Worm (Caenorhabditis elegans) whole organism, L2 larva: ENCODE measurements around the gene F58E6.13.

Source experiments
- F13H6.1 ChIP-seq: sonication (generic microtip); optimal IDR thresholded peaks from 2 replicates; lab custom pipeline; 2016; ENCODE audit warnings: missing genetic modification characterization, missing compliant biosample characterization
- R02D3.7 ChIP-seq: fragments of 150-350 bp; optimal IDR thresholded peaks from 2 replicates; lab custom pipeline; 2014; ENCODE audit warnings: missing biosample characterization, missing genetic modification characterization
- ZK546.5 ChIP-seq: sonication (generic microtip); optimal IDR thresholded peaks from 2 replicates; lab custom pipeline; 2017; ENCODE audit warnings: missing biosample characterization, missing genetic modification characterization
- aly-2 ChIP-seq: fragments of 150-350 bp; optimal IDR thresholded peaks from 2 replicates; lab custom pipeline; 2014; ENCODE audit warnings: missing biosample characterization, missing genetic modification characterization
- ama-1 ChIP-seq: fragments of 150-350 bp; optimal IDR thresholded peaks from 2 replicates; lab custom pipeline; 2018; ENCODE audit warnings: inconsistent platforms
- blmp-1 ChIP-seq: sonication (generic microtip); optimal IDR thresholded peaks from 2 replicates; lab custom pipeline; 2017; ENCODE audit warnings: missing genetic modification characterization, mild to moderate bottlenecking, missing compliant biosample characterization, antibody characterized with exemption, moderate library complexity; ENCODE audit not compliant: insufficient read depth
- ceh-82 ChIP-seq: fragments of 150-350 bp; optimal IDR thresholded peaks from 2 replicates; lab custom pipeline; 2014; ENCODE audit warnings: missing biosample characterization, missing genetic modification characterization
- crh-2 ChIP-seq: sonication (generic microtip); optimal IDR thresholded peaks from 2 replicates; lab custom pipeline; 2017; ENCODE audit warnings: missing biosample characterization, missing genetic modification characterization
- egl-27 ChIP-seq: sonication (generic microtip); optimal IDR thresholded peaks from 3 replicates; lab custom pipeline; 2017; ENCODE audit warnings: missing biosample characterization, missing genetic modification reagents, missing genetic modification characterization
- elt-1 ChIP-seq: fragments of 150-350 bp; optimal IDR thresholded peaks from 2 replicates; lab custom pipeline; 2014; ENCODE audit warnings: missing biosample characterization, missing genetic modification characterization
- elt-3 ChIP-seq: sonication (generic microtip); optimal IDR thresholded peaks from 2 replicates; lab custom pipeline; 2017; ENCODE audit warnings: missing biosample characterization, missing genetic modification characterization
- fos-1 ChIP-seq: fragments of 150-350 bp; optimal IDR thresholded peaks from 2 replicates; lab custom pipeline; 2014; ENCODE audit warnings: missing biosample characterization, missing genetic modification characterization
- gmeb-1 ChIP-seq: fragments of 150-350 bp; optimal IDR thresholded peaks from 2 replicates; lab custom pipeline; 2014; ENCODE audit warnings: missing biosample characterization, missing genetic modification characterization
- lin-11 ChIP-seq: fragments of 150-350 bp; sonication (generic microtip); optimal IDR thresholded peaks from 2 replicates; lab custom pipeline; 2014; ENCODE audit warnings: missing biosample characterization, missing genetic modification characterization, inconsistent platforms, mixed read lengths
- lin-13 ChIP-seq: fragments of 150-350 bp; optimal IDR thresholded peaks from 2 replicates; lab custom pipeline; 2014; ENCODE audit warnings: missing biosample characterization, missing genetic modification reagents, missing genetic modification characterization
- mbf-1 ChIP-seq: sonication (generic microtip); optimal IDR thresholded peaks from 2 replicates; lab custom pipeline; 2017; ENCODE audit warnings: missing biosample characterization, missing genetic modification characterization
- mdl-1 ChIP-seq, 2 experiments: fragments of 150-350 bp in 1 of 2; sonication (generic microtip) in 1 of 2; optimal IDR thresholded peaks; 2 replicates each; lab custom pipeline; 2017; ENCODE audit warnings: missing biosample characterization in 2 of 2, missing genetic modification characterization in 2 of 2
- nhr-11 ChIP-seq: fragments of 150-350 bp; optimal IDR thresholded peaks from 2 replicates; lab custom pipeline; 2014; ENCODE audit warnings: missing biosample characterization, missing genetic modification characterization
- nhr-129 ChIP-seq: fragments of 150-350 bp; optimal IDR thresholded peaks from 2 replicates; lab custom pipeline; 2014; ENCODE audit warnings: missing biosample characterization, missing genetic modification characterization
- nhr-21 ChIP-seq: fragments of 150-350 bp; optimal IDR thresholded peaks from 2 replicates; lab custom pipeline; 2014; ENCODE audit warnings: missing biosample characterization, missing genetic modification characterization
- nhr-23 ChIP-seq: fragments of 150-350 bp; optimal IDR thresholded peaks from 2 replicates; lab custom pipeline; 2014; ENCODE audit warnings: missing biosample characterization, missing genetic modification reagents, missing genetic modification characterization
- nhr-237 ChIP-seq: fragments of 150-350 bp; optimal IDR thresholded peaks from 2 replicates; lab custom pipeline; 2014; ENCODE audit warnings: missing biosample characterization, missing genetic modification characterization
- nhr-25 ChIP-seq: fragments of 150-350 bp; sonication (generic microtip); optimal IDR thresholded peaks from 3 replicates; lab custom pipeline; 2014; ENCODE audit warnings: missing biosample characterization, missing genetic modification characterization
- nhr-6 ChIP-seq: fragments of 150-350 bp; optimal IDR thresholded peaks from 2 replicates; lab custom pipeline; 2014; ENCODE audit warnings: missing biosample characterization, missing genetic modification characterization
- nhr-77 ChIP-seq: fragments of 150-350 bp; optimal IDR thresholded peaks from 2 replicates; lab custom pipeline; 2014; ENCODE audit warnings: missing biosample characterization, missing genetic modification characterization
- peb-1 ChIP-seq: fragments of 150-350 bp; optimal IDR thresholded peaks from 2 replicates; lab custom pipeline; 2014; ENCODE audit warnings: missing biosample characterization, missing genetic modification characterization
- skn-1 ChIP-seq: sonication (generic microtip); optimal IDR thresholded peaks from 2 replicates; lab custom pipeline; 2017; ENCODE audit warnings: missing biosample characterization, missing genetic modification characterization
- sma-9 ChIP-seq, 2 experiments: fragments of 150-350 bp in 1 of 2; sonication (generic microtip) in 1 of 2; optimal IDR thresholded peaks; 2 replicates each; lab custom pipeline; 2014 to 2016; ENCODE audit warnings: missing genetic modification characterization in 2 of 2, mild to moderate bottlenecking in 1 of 2, missing biosample characterization in 1 of 2, missing compliant biosample characterization in 1 of 2, missing genetic modification reagents in 1 of 2, moderate library complexity in 1 of 2
- unc-55 ChIP-seq: fragments of 150-350 bp; sonication (generic microtip); optimal IDR thresholded peaks from 3 replicates; lab custom pipeline; 2014; ENCODE audit warnings: missing biosample characterization, missing genetic modification reagents, missing genetic modification characterization
- unc-62 ChIP-seq: fragments of 150-350 bp; optimal IDR thresholded peaks from 2 replicates; lab custom pipeline; 2014; ENCODE audit warnings: missing biosample characterization, missing genetic modification reagents, missing genetic modification characterization
- zag-1 ChIP-seq: fragments of 150-350 bp; optimal IDR thresholded peaks from 2 replicates; lab custom pipeline; 2014; ENCODE audit warnings: missing biosample characterization, missing genetic modification characterization
- ztf-11 ChIP-seq: sonication (generic microtip); optimal IDR thresholded peaks from 2 replicates; lab custom pipeline; 2017; ENCODE audit warnings: missing biosample characterization, missing genetic modification characterization
- ztf-4 ChIP-seq: fragments of 150-350 bp; optimal IDR thresholded peaks from 2 replicates; lab custom pipeline; 2014; ENCODE audit warnings: missing biosample characterization, missing genetic modification characterization

F58E6.13 gene

DNA sequence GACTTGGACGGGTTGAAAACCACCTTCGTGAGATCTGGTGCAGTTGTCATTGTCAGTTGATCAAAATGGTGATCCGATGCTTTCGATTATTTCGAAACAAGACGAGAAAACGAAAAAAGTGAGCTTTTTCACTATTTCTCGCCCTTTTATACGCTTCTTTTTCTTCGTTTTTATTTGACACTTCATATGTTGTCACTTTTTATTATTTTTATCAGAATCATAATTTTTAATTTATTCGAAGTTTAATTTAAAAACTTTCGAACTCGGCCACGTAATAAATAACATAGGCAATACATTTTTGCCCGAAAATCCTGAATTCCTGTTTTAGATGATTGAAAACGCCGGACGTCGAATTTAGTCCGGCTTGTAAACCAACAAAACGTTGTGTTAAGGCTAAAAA lies 9.4 kb downstream of the F58E6.13 start, which contains the start of gene F58E6.5:
Gene F58E6.5, minus strand, starts transcription at position 101 of the 400 bp plus-strand sequence.
- TF ChIP-seq sma-9 (GFP tag; optimal IDR thresholded peaks at IDR 0.05; lab: Kevin White, UChicago) = no peak
- no peak for TF ChIP-seq sma-9 (tag; optimal IDR thresholded peaks at IDR 0.05; lab: Kevin White, UChicago)
- no peak for TF ChIP-seq ztf-11 (tag; lab: Kevin White, UChicago)
- TF ChIP-seq unc-55 (GFP tag; lab: Kevin White, UChicago) = no peak
- no peak for TF ChIP-seq nhr-25 (tag; lab: Kevin White, UChicago)
- TF ChIP-seq peb-1 (tag; lab: Kevin White, UChicago) = no peak
- no peak for TF ChIP-seq mdl-1 (tag; optimal IDR thresholded peaks at IDR 0.05; lab: Kevin White, UChicago)
- TF ChIP-seq nhr-237 (tag; lab: Kevin White, UChicago) = no peak
- TF ChIP-seq nhr-21 = no peak
- no peak for TF ChIP-seq ceh-82 (tag; lab: Kevin White, UChicago)
- no peak for TF ChIP-seq elt-1 (tag; lab: Kevin White, UChicago)
- TF ChIP-seq crh-2 = no peak
- TF ChIP-seq nhr-6 (tag; lab: Kevin White, UChicago) = no peak
- TF ChIP-seq fos-1 (tag; lab: Kevin White, UChicago) = no peak
- TF ChIP-seq skn-1 = no peak
- TF ChIP-seq R02D3.7 (tag; lab: Kevin White, UChicago) = no peak
- TF ChIP-seq elt-3 (tag; lab: Kevin White, UChicago) = no peak
- no peak for TF ChIP-seq mbf-1 (tag; lab: Kevin White, UChicago)
- TF ChIP-seq, all 48 proteins: peak for 0

DNA sequence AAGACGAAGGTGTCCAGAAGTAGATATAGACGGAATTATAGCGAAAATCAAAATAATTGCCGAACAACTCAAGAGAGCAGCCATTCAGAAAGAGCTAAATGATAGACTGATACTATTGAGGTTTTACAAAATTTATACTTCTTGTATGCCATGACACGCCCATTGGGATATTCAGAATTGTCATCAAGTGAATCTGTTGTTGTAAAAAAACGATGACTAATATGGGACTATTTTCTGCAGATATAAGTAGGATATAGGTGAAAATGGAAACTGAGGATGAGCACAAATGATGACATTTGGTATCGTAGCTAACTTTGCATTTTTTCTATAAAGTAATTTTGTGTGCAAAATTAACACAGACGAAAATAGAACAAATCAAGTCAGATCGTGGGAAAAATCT lies 10.7 kb downstream of the F58E6.13 start, which contains the start of gene F58E6.8:
Gene F58E6.8, minus strand, starts transcription at position 101 of the 400 bp plus-strand sequence.
- TF ChIP-seq ceh-82 (tag; lab: Kevin White, UChicago) = no peak
- TF ChIP-seq F13H6.1 (tag; lab: Kevin White, UChicago) = no peak

DNA sequence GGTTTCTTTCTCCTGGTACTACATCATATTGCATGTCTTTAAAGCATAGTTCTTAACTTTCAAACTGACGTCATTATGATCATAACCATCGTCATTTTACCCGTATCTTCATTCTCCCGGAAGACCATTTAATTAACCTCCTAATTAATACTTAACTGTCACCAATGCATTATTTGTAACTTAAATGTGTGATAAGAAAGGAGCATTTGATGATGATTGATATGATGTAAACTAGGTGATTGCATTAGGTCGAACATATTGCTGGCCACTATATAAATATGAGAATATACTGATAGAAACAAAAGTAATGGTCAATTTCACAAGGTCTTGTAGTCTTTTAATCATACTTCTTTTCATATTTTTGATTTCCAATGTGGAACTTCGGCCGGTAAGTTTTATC lies 11.2 kb downstream of the F58E6.13 start, which contains the start of gene hrg-3:
Gene hrg-3, plus strand, starts transcription at position 227 of the 400 bp plus-strand sequence.
- TF ChIP-seq nhr-77 (tag; lab: Kevin White, UChicago) (no peak), nhr-21 (no peak), nhr-129 (tag; lab: Kevin White, UChicago) (peak; percentile 34), aly-2 (tag; lab: Kevin White, UChicago) (no peak), crh-2 (peak; percentile 50), gmeb-1 (tag; lab: Kevin White, UChicago) (no peak), fos-1 (tag; lab: Kevin White, UChicago) (peak; percentile 81), unc-55 (GFP tag; lab: Kevin White, UChicago) (no peak), blmp-1 (tag; lab: Kevin White, UChicago) (no peak), sma-9 (GFP tag; optimal IDR thresholded peaks at IDR 0.05; lab: Kevin White, UChicago) (peak; percentile 59), sma-9 (tag; optimal IDR thresholded peaks at IDR 0.05; lab: Kevin White, UChicago) (no peak), lin-13 (GFP tag; lab: Kevin White, UChicago) (peak; percentile 9)
- TF ChIP-seq, all 48 proteins: peak for 5

DNA sequence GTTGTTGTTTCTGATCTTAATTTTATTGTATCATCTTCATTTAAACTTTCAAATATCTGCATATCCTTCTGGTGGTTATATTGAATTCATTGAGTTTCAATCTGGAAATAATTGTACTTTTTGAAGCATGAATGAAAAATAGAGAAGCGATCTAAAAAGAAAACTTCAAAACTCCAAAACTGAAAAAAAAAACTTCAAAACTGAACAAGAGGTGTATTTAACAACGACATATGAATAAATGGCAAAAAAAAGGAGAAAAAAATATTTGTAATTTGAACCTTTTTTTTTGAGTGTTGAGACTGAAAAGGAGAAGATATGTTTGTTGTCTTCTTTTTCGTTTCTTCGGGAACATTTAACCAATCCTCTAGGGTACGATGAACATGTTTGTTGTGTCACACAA lies 12.8 kb downstream of the F58E6.13 start, which contains the start of gene F58E6.11:
Gene F58E6.11, minus strand, starts transcription at position 101 of the 400 bp plus-strand sequence.
- no peak for TF ChIP-seq lin-13 (GFP tag; lab: Kevin White, UChicago)
- no peak for TF ChIP-seq fos-1 (tag; lab: Kevin White, UChicago)
- no peak for TF ChIP-seq egl-27 (tag; lab: Kevin White, UChicago)

DNA sequence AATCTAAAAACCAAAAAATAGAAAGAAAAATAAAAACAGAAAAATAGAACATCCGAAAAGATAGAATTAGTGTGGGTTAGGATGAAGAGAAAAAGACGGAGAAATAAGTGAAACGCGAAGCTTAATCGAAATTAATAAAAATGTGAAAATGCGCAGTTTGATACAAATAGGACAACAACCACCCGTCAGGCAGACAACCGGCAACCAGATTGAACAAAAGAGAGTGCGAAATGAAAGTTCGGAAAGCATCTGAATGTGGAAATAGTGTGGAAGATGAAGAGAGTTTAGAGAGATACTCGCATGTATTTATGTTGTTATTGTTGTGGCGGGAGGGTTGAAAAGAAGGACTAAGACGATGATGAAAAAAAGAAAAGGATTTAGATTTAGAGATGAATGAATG lies 13.4 kb downstream of the F58E6.13 start:
- TF ChIP-seq unc-62 = no peak
- TF ChIP-seq zag-1 = no peak
- no peak for TF ChIP-seq nhr-6 (tag; lab: Kevin White, UChicago)
- TF ChIP-seq lin-11 (tag; lab: Kevin White, UChicago) = no peak
- TF ChIP-seq ZK546.5 (tag; lab: Kevin White, UChicago) = no peak
- TF ChIP-seq lin-13 (GFP tag; lab: Kevin White, UChicago) = no peak
- TF ChIP-seq ama-1 (lab: Kevin White, UChicago) = no peak
- TF ChIP-seq unc-55 (GFP tag; lab: Kevin White, UChicago) = no peak
- no peak for TF ChIP-seq ztf-11 (tag; lab: Kevin White, UChicago)
- TF ChIP-seq ceh-82 (tag; lab: Kevin White, UChicago) = no peak
- TF ChIP-seq peb-1 (tag; lab: Kevin White, UChicago) = no peak
- TF ChIP-seq nhr-237 (tag; lab: Kevin White, UChicago) = no peak
- no peak for TF ChIP-seq nhr-11
- no peak for TF ChIP-seq nhr-23 (tag; lab: Kevin White, UChicago)
- TF ChIP-seq ztf-4 (tag; lab: Kevin White, UChicago) = no peak
